Fruit fly (Drosophila melanogaster): Measurements from ENCODE around the gene CG13712.
A peak's percentile ranks its signal among the peaks of the same experiment; 100 is the strongest.

CG13712 gene

dm6 chr3L:4694823-4695222 lies 14.9 kb downstream of the CG13712 start, which contains the start of gene CG15876:
Gene CG15876 (minus strand): TSS chr3L:4694845.
- TF ChIP-seq CG9948 (tag; optimal IDR thresholded peaks at IDR 0.05) (no peak), CG13204 (GFP tag; optimal IDR thresholded peaks at IDR 0.05) (no peak), CG4496 (GFP tag; IDR thresholded peaks at IDR 0.05) (no peak), rn (GFP tag; IDR thresholded peaks at IDR 0.05) (no peak), Ets98B (GFP tag; IDR thresholded peaks at IDR 0.05) (no peak), CG34367 (tag; optimal IDR thresholded peaks at IDR 0.05) (no peak), CG15710 (tag; optimal IDR thresholded peaks at IDR 0.05) (no peak), EcR (GFP tag; optimal IDR thresholded peaks at IDR 0.05) (no peak), CG17806 (tag; optimal IDR thresholded peaks at IDR 0.05) (no peak), CG12605 (GFP tag; IDR thresholded peaks at IDR 0.05) (no peak), Pif1A (GFP tag; optimal IDR thresholded peaks at IDR 0.05) (no peak), Snoo (tag; optimal IDR thresholded peaks at IDR 0.05) (no peak), fd96Ca (GFP tag; IDR thresholded peaks at IDR 0.05) (no peak), CG14655 (GFP tag; optimal IDR thresholded peaks at IDR 0.05) (no peak), CG8159 (tag; optimal IDR thresholded peaks at IDR 0.05) (no peak), CG32121 (GFP tag; IDR thresholded peaks at IDR 0.05) (no peak)

- TF ChIP-seq EcR (GFP tag; optimal IDR thresholded peaks at IDR 0.05) = peak; percentile 42
- TF ChIP-seq Ets98B (GFP tag; IDR thresholded peaks at IDR 0.05) = peak; percentile 9; the same call in 1 of the 2 replicates
- TF ChIP-seq CG4496 (GFP tag; IDR thresholded peaks at IDR 0.05) = 0 out of 3 replicates have a peak, but pooled peaks have one; percentile 25
- TF ChIP-seq Pif1A (GFP tag; optimal IDR thresholded peaks at IDR 0.05) = no peak
These were observed 17.2 kb downstream of the CG13712 start, which contains the start of gene RhoGEF64C for dm6 chr3L:4692177-4693134. Gene RhoGEF64C (plus strand): TSS chr3L:4692783.

dm6 chr3L:4691775-4692174 lies 17.9 kb downstream of the CG13712 start:
- TF ChIP-seq CG8159 (tag; optimal IDR thresholded peaks at IDR 0.05) (peak; percentile 72), Snoo (tag; optimal IDR thresholded peaks at IDR 0.05) (no peak), CG10348 (GFP tag; IDR thresholded peaks at IDR 0.05) (no peak), D1 (tag; optimal IDR thresholded peaks at IDR 0.05) (peak; percentile 25), CG4496 (GFP tag; IDR thresholded peaks at IDR 0.05) (peak; percentile 69; the same call in 2 of the 3 replicates), rn (GFP tag; IDR thresholded peaks at IDR 0.05) (no peak), gl (tag; optimal IDR thresholded peaks at IDR 0.05) (no peak), CG17806 (tag; optimal IDR thresholded peaks at IDR 0.05) (peak; percentile 65), EcR (GFP tag; optimal IDR thresholded peaks at IDR 0.05) (no peak), Pif1B (GFP tag; optimal IDR thresholded peaks at IDR 0.05) (no peak), CG13204 (GFP tag; optimal IDR thresholded peaks at IDR 0.05) (no peak), CG32121 (GFP tag; IDR thresholded peaks at IDR 0.05) (no peak), CG12605 (GFP tag; IDR thresholded peaks at IDR 0.05) (0 out of 2 replicates have a peak, but pooled peaks have one; percentile 12), CG9948 (tag; optimal IDR thresholded peaks at IDR 0.05) (peak; percentile 77), CG34367 (tag; optimal IDR thresholded peaks at IDR 0.05) (peak; percentile 15), CG8301 (tag; optimal IDR thresholded peaks at IDR 0.05) (peak; percentile 70), fd96Ca (GFP tag; IDR thresholded peaks at IDR 0.05) (no peak), CG15710 (tag; optimal IDR thresholded peaks at IDR 0.05) (peak; percentile 56), Ets98B (GFP tag; IDR thresholded peaks at IDR 0.05) (no peak), Pif1A (GFP tag; optimal IDR thresholded peaks at IDR 0.05) (no peak), CG14655 (GFP tag; optimal IDR thresholded peaks at IDR 0.05) (peak; percentile 84)

- TF ChIP-seq Ets98B (GFP tag; IDR thresholded peaks at IDR 0.05) (peak; percentile 60), D1 (tag; optimal IDR thresholded peaks at IDR 0.05) (no peak), EcR (GFP tag; optimal IDR thresholded peaks at IDR 0.05) (no peak), Pif1A (GFP tag; optimal IDR thresholded peaks at IDR 0.05) (no peak), rn (GFP tag; IDR thresholded peaks at IDR 0.05) (0 out of 2 replicates have a peak, but pooled peaks have one; percentile 24), CG32121 (GFP tag; IDR thresholded peaks at IDR 0.05) (peak; percentile 40; the same call in 1 of the 2 replicates), CG12605 (GFP tag; IDR thresholded peaks at IDR 0.05) (peak; percentile 34; the same call in 1 of the 2 replicates), gl (tag; optimal IDR thresholded peaks at IDR 0.05) (no peak), CG4496 (GFP tag; IDR thresholded peaks at IDR 0.05) (peak; percentile 55; the same call in 1 of the 3 replicates), CG8301 (tag; optimal IDR thresholded peaks at IDR 0.05) (peak; percentile 36), CG15710 (tag; optimal IDR thresholded peaks at IDR 0.05) (peak; percentile 43), CG10348 (GFP tag; IDR thresholded peaks at IDR 0.05) (no peak), fd96Ca (GFP tag; IDR thresholded peaks at IDR 0.05) (no peak), Pif1B (GFP tag; optimal IDR thresholded peaks at IDR 0.05) (no peak), CG8159 (tag; optimal IDR thresholded peaks at IDR 0.05) (peak; percentile 38), CG9948 (tag; optimal IDR thresholded peaks at IDR 0.05) (no peak), CG17806 (tag; optimal IDR thresholded peaks at IDR 0.05) (peak; percentile 42), Snoo (tag; optimal IDR thresholded peaks at IDR 0.05) (peak; percentile 38), CG34367 (tag; optimal IDR thresholded peaks at IDR 0.05) (peak; percentile 13), CG14655 (GFP tag; optimal IDR thresholded peaks at IDR 0.05) (peak; percentile 43), CG13204 (GFP tag; optimal IDR thresholded peaks at IDR 0.05) (no peak)
These were observed 19.0 kb downstream of the CG13712 start for dm6 chr3L:4690698-4691097.

dm6 chr3L:4689970-4690369 lies 19.7 kb downstream of the CG13712 start, which contains the start of gene CG18418:
Gene CG18418 (minus strand): TSS chr3L:4690070.
- no peak for TF ChIP-seq Pif1B (GFP tag; optimal IDR thresholded peaks at IDR 0.05)
- TF ChIP-seq rn (GFP tag; IDR thresholded peaks at IDR 0.05) = no peak
- no peak for TF ChIP-seq Snoo (tag; optimal IDR thresholded peaks at IDR 0.05)
- no peak for TF ChIP-seq CG32121 (GFP tag; IDR thresholded peaks at IDR 0.05)
- TF ChIP-seq CG4496 (GFP tag; IDR thresholded peaks at IDR 0.05) = no peak
- TF ChIP-seq CG13204 (GFP tag; optimal IDR thresholded peaks at IDR 0.05) = no peak
- no peak for TF ChIP-seq EcR (GFP tag; optimal IDR thresholded peaks at IDR 0.05)
- no peak for TF ChIP-seq CG10348 (GFP tag; IDR thresholded peaks at IDR 0.05)
- TF ChIP-seq CG17806 (tag; optimal IDR thresholded peaks at IDR 0.05) = no peak
- no peak for TF ChIP-seq CG34367 (tag; optimal IDR thresholded peaks at IDR 0.05)
- no peak for TF ChIP-seq CG12605 (GFP tag; IDR thresholded peaks at IDR 0.05)
- no peak for TF ChIP-seq D1 (tag; optimal IDR thresholded peaks at IDR 0.05)
- no peak for TF ChIP-seq fd96Ca (GFP tag; IDR thresholded peaks at IDR 0.05)
- TF ChIP-seq CG8159 (tag; optimal IDR thresholded peaks at IDR 0.05) = no peak
- TF ChIP-seq CG8301 (tag; optimal IDR thresholded peaks at IDR 0.05) = no peak
- no peak for TF ChIP-seq Pif1A (GFP tag; optimal IDR thresholded peaks at IDR 0.05)
- TF ChIP-seq CG9948 (tag; optimal IDR thresholded peaks at IDR 0.05) = no peak
